Fruit fly (Drosophila melanogaster): ENCODE results near the gene CG2150.
A peak's percentile ranks its signal among the peaks of the same experiment; 100 is the strongest.

dm6 chr3R:31718168-31718565 is 46.4 kb downstream of the CG2150 start:
- TF ChIP-seq Abd-B (GFP tag; optimal IDR thresholded peaks at IDR 0.05) (no peak), Dfd (GFP tag; optimal IDR thresholded peaks at IDR 0.05) (no peak), h (GFP tag; optimal IDR thresholded peaks at IDR 0.05) (peak; percentile 42), fru (GFP tag; optimal IDR thresholded peaks at IDR 0.05) (peak; percentile 49), HLH106 (tag; optimal IDR thresholded peaks at IDR 0.05) (peak; percentile 37), dsf (GFP tag; optimal IDR thresholded peaks at IDR 0.05; ENCODE audit: borderline replicate concordance) (no peak), Jra (GFP tag; optimal IDR thresholded peaks at IDR 0.05) (no peak), Hr83 (GFP tag; optimal IDR thresholded peaks at IDR 0.05; ENCODE audit: poor library complexity, severe bottlenecking) (no peak), Hnf4 (GFP tag; optimal IDR thresholded peaks at IDR 0.05) (no peak), pan (optimal IDR thresholded peaks at IDR 0.05) (no peak), psq (GFP tag; optimal IDR thresholded peaks at IDR 0.05) (peak; percentile 48), dl (GFP tag; optimal IDR thresholded peaks at IDR 0.05; ENCODE audit: insufficient read depth in 1 of 2, partially characterized antibody in 2 of 2) (no peak)

Data from whole organism, wandering third instar larva.